Fruit fly (Drosophila melanogaster) whole organism, prepupa: ENCODE data around the gene Esyt2.

Experiments
- Blimp-1 ChIP-seq: fragments of 200-800 bp; sonication (Bioruptor generic); optimal IDR thresholded peaks from 3 replicates; lab custom pipeline; 2017; ENCODE audit warnings: missing biosample characterization, missing genetic modification characterization, mild to moderate bottlenecking, moderate library complexity, missing genetic modification reagents
- CG10669 ChIP-seq: fragments of 200-800 bp; sonication (Bioruptor generic); optimal IDR thresholded peaks from 3 replicates; lab custom pipeline; 2018; ENCODE audit warnings: missing biosample characterization, mild to moderate bottlenecking, missing genetic modification characterization, moderate library complexity
- CG11294 ChIP-seq: fragments of 200-800 bp; sonication (Bioruptor generic); IDR thresholded peaks from 2 replicates; pipeline ENCODE4 v1.3.6; 2022; ENCODE audit warnings: missing biosample characterization, missing genetic modification characterization
- CG11902 ChIP-seq: fragments of 200-800 bp; sonication (Bioruptor generic); optimal IDR thresholded peaks from 3 replicates; lab custom pipeline; 2016; ENCODE audit warnings: missing biosample characterization, missing genetic modification characterization
- CG15336 ChIP-seq: fragments of 200-800 bp; sonication (Bioruptor generic); IDR thresholded peaks from 2 replicates; pipeline ENCODE4 v1.3.6; 2022; ENCODE audit warnings: missing biosample characterization, missing genetic modification characterization
- CG16779 ChIP-seq: fragments of 200-800 bp; sonication (Bioruptor generic); optimal IDR thresholded peaks from 3 replicates; lab custom pipeline; 2017; ENCODE audit warnings: missing biosample characterization, mild to moderate bottlenecking, missing genetic modification characterization
- CG3032 ChIP-seq: fragments of 200-800 bp; optimal IDR thresholded peaks from 2 replicates; lab custom pipeline; 2019; ENCODE audit warnings: missing biosample characterization, mild to moderate bottlenecking, missing genetic modification characterization, moderate library complexity
- CG31627 ChIP-seq: fragments of 200-800 bp; sonication (Bioruptor generic); optimal IDR thresholded peaks from 3 replicates; lab custom pipeline; 2016; ENCODE audit warnings: missing biosample characterization, missing genetic modification characterization
- CG32006 ChIP-seq: fragments of 200-800 bp; sonication (Bioruptor generic); optimal IDR thresholded peaks from 3 replicates; lab custom pipeline; 2017; ENCODE audit warnings: missing biosample characterization, mild to moderate bottlenecking, missing genetic modification characterization
- CG34406 ChIP-seq: fragments of 200-800 bp; sonication (Bioruptor generic); optimal IDR thresholded peaks from 3 replicates; lab custom pipeline; 2016; ENCODE audit warnings: missing biosample characterization, missing genetic modification characterization
- CG3919 ChIP-seq: fragments of 200-800 bp; sonication (Bioruptor generic); optimal IDR thresholded peaks from 3 replicates; lab custom pipeline; 2016; ENCODE audit warnings: missing biosample characterization, missing genetic modification characterization
- CG4318 ChIP-seq: fragments of 200-800 bp; sonication (Bioruptor generic); optimal IDR thresholded peaks from 3 replicates; lab custom pipeline; 2017; ENCODE audit warnings: missing biosample characterization, mild to moderate bottlenecking, missing genetic modification characterization
- CG6163 ChIP-seq: fragments of 200-800 bp; sonication (Bioruptor generic); IDR thresholded peaks from 3 replicates; pipeline ENCODE4 v1.3.6; 2022; ENCODE audit warnings: missing biosample characterization, missing genetic modification characterization
- CG6276 ChIP-seq: fragments of 200-800 bp; sonication (Bioruptor generic); optimal IDR thresholded peaks from 2 replicates; lab custom pipeline; 2017; ENCODE audit warnings: missing biosample characterization, mild to moderate bottlenecking, missing genetic modification characterization
- CG6792 ChIP-seq: fragments of 200-800 bp; sonication (Bioruptor generic); optimal IDR thresholded peaks from 3 replicates; lab custom pipeline; 2016; ENCODE audit warnings: missing biosample characterization, missing genetic modification characterization
- CG7368 ChIP-seq: fragments of 200-800 bp; sonication (Bioruptor generic); optimal IDR thresholded peaks from 3 replicates; lab custom pipeline; 2016; ENCODE audit warnings: missing biosample characterization, missing genetic modification characterization
- CG8119 ChIP-seq: fragments of 200-800 bp; sonication (Bioruptor generic); IDR thresholded peaks from 3 replicates; pipeline ENCODE4 v1.3.6; 2022; ENCODE audit warnings: missing biosample characterization, missing genetic modification characterization
- CG9139 ChIP-seq: fragments of 200-800 bp; sonication (Bioruptor generic); optimal IDR thresholded peaks from 3 replicates; lab custom pipeline; 2017; ENCODE audit warnings: missing biosample characterization, mild to moderate bottlenecking, missing genetic modification characterization
- Eip75B ChIP-seq: fragments of 200-800 bp; sonication (Bioruptor generic); optimal IDR thresholded peaks from 3 replicates; lab custom pipeline; 2016; ENCODE audit warnings: missing biosample characterization, missing genetic modification characterization
- Eip78C ChIP-seq: fragments of 200-800 bp; sonication (Bioruptor generic); peaks from one replicate; lab custom pipeline; 2016; ENCODE audit warnings: missing biosample characterization, missing genetic modification characterization
- Eip93F ChIP-seq: fragments of 200-800 bp; sonication (Bioruptor generic); optimal IDR thresholded peaks from 2 replicates; lab custom pipeline; 2016; ENCODE audit warnings: missing biosample characterization, mild to moderate bottlenecking, missing genetic modification characterization
- Ets21C ChIP-seq: fragments of 200-800 bp; sonication (Bioruptor generic); optimal IDR thresholded peaks from 3 replicates; lab custom pipeline; 2016; ENCODE audit warnings: missing biosample characterization, missing genetic modification characterization
- Gug ChIP-seq: fragments of 200-800 bp; sonication (Bioruptor generic); IDR thresholded peaks from 2 replicates; pipeline ENCODE4 v1.3.6; 2022; ENCODE audit warnings: missing biosample characterization, missing genetic modification characterization
- Hr38 ChIP-seq: sonication (Bioruptor generic); optimal IDR thresholded peaks from 2 replicates; lab custom pipeline; 2016; ENCODE audit warnings: missing biosample characterization, missing genetic modification characterization
- Hr39 ChIP-seq: fragments of 200-800 bp; sonication (Bioruptor generic); optimal IDR thresholded peaks from 2 replicates; lab custom pipeline; 2016; ENCODE audit warnings: missing biosample characterization, missing genetic modification characterization
- Hr4 ChIP-seq: fragments of 200-800 bp; sonication (Bioruptor generic); optimal IDR thresholded peaks from 3 replicates; lab custom pipeline; 2016; ENCODE audit warnings: missing biosample characterization, missing genetic modification characterization
- Met ChIP-seq: fragments of 200-800 bp; sonication (Bioruptor generic); optimal IDR thresholded peaks from 3 replicates; lab custom pipeline; 2016; ENCODE audit warnings: missing biosample characterization, missing genetic modification characterization
- OdsH ChIP-seq: fragments of 200-800 bp; sonication (Bioruptor generic); optimal IDR thresholded peaks from 3 replicates; lab custom pipeline; 2016; ENCODE audit warnings: missing biosample characterization, missing genetic modification characterization
- Smox ChIP-seq: fragments of 200-800 bp; sonication (Bioruptor generic); optimal IDR thresholded peaks from 3 replicates; lab custom pipeline; 2016; ENCODE audit warnings: missing biosample characterization, missing genetic modification characterization
- Sox102F ChIP-seq: fragments of 200-800 bp; sonication (Bioruptor generic); optimal IDR thresholded peaks from 2 replicates; lab custom pipeline; 2016; ENCODE audit warnings: missing biosample characterization, mild to moderate bottlenecking, missing genetic modification characterization
- Sox15 ChIP-seq: fragments of 200-800 bp; sonication (Bioruptor generic); optimal IDR thresholded peaks from 3 replicates; lab custom pipeline; 2016; ENCODE audit warnings: missing biosample characterization, missing genetic modification characterization
- achi ChIP-seq: fragments of 200-800 bp; sonication (Bioruptor generic); optimal IDR thresholded peaks from 3 replicates; lab custom pipeline; 2016; ENCODE audit warnings: missing biosample characterization, missing genetic modification characterization
- acj6 ChIP-seq: fragments of 200-800 bp; sonication (Bioruptor generic); optimal IDR thresholded peaks from 3 replicates; lab custom pipeline; 2016; ENCODE audit warnings: missing biosample characterization, missing genetic modification characterization
- cyc ChIP-seq: fragments of 200-800 bp; sonication (Bioruptor generic); optimal IDR thresholded peaks from 3 replicates; lab custom pipeline; 2016; ENCODE audit warnings: missing biosample characterization, missing genetic modification characterization
- dac ChIP-seq: fragments of 200-800 bp; sonication (Bioruptor generic); optimal IDR thresholded peaks from 2 replicates; lab custom pipeline; 2017; ENCODE audit warnings: missing biosample characterization, mild to moderate bottlenecking, missing genetic modification characterization
- dsx ChIP-seq: fragments of 200-800 bp; optimal IDR thresholded peaks from 3 replicates; lab custom pipeline; 2019; ENCODE audit warnings: missing biosample characterization, mild to moderate bottlenecking, missing genetic modification characterization, moderate library complexity; ENCODE audit not compliant: poor library complexity, severe bottlenecking
- eg ChIP-seq: fragments of 200-800 bp; sonication (Bioruptor generic); IDR thresholded peaks from 3 replicates; pipeline ENCODE4 v1.3.6; 2022; ENCODE audit warnings: missing biosample characterization, missing genetic modification characterization
- esn ChIP-seq: fragments of 200-800 bp; sonication (Bioruptor generic); optimal IDR thresholded peaks from 2 replicates; lab custom pipeline; 2016; ENCODE audit warnings: missing biosample characterization, mild to moderate bottlenecking, missing genetic modification characterization, moderate library complexity
- fd85E ChIP-seq: fragments of 200-800 bp; sonication (Bioruptor generic); optimal IDR thresholded peaks from 3 replicates; lab custom pipeline; 2016; ENCODE audit warnings: missing biosample characterization, missing genetic modification characterization
- lz ChIP-seq: fragments of 200-800 bp; sonication (Bioruptor generic); optimal IDR thresholded peaks from 3 replicates; lab custom pipeline; 2016; ENCODE audit warnings: missing biosample characterization, missing genetic modification characterization
- net ChIP-seq: fragments of 200-800 bp; sonication (Bioruptor generic); optimal IDR thresholded peaks from 3 replicates; lab custom pipeline; 2016; ENCODE audit warnings: missing biosample characterization, missing genetic modification characterization
- salr ChIP-seq, 2 experiments: fragments of 200-800 bp; sonication (Bioruptor generic); optimal IDR thresholded peaks; 3 replicates each; lab custom pipeline; 2016 to 2018; ENCODE audit warnings: missing biosample characterization in 2 of 2, missing genetic modification characterization in 2 of 2, mild to moderate bottlenecking in 1 of 2
- spab ChIP-seq: fragments of 200-800 bp; sonication (Bioruptor generic); optimal IDR thresholded peaks from 2 replicates; lab custom pipeline; 2017; ENCODE audit warnings: missing biosample characterization, mild to moderate bottlenecking, missing genetic modification characterization, missing genetic modification reagents
- ss ChIP-seq, 2 experiments: fragments of 200-800 bp; sonication (Bioruptor generic); optimal IDR thresholded peaks; 2 replicates in 1 of 2; 3 replicates in 1 of 2; lab custom pipeline; 2017 to 2018; ENCODE audit warnings: mild to moderate bottlenecking in 2 of 2, missing biosample characterization in 2 of 2, missing genetic modification characterization in 2 of 2, moderate library complexity in 1 of 2
- svp ChIP-seq: fragments of 200-800 bp; sonication (Bioruptor generic); peaks from one replicate; lab custom pipeline; 2016; ENCODE audit warnings: missing biosample characterization, missing genetic modification characterization
- topi ChIP-seq: fragments of 200-800 bp; sonication (Bioruptor generic); optimal IDR thresholded peaks from 3 replicates; lab custom pipeline; 2016; ENCODE audit warnings: missing biosample characterization, missing genetic modification characterization
- vri ChIP-seq: fragments of 200-800 bp; sonication (Bioruptor generic); optimal IDR thresholded peaks from 3 replicates; lab custom pipeline; 2016; ENCODE audit warnings: missing biosample characterization, mild to moderate bottlenecking, missing genetic modification characterization

The Esyt2 gene

DNA sequence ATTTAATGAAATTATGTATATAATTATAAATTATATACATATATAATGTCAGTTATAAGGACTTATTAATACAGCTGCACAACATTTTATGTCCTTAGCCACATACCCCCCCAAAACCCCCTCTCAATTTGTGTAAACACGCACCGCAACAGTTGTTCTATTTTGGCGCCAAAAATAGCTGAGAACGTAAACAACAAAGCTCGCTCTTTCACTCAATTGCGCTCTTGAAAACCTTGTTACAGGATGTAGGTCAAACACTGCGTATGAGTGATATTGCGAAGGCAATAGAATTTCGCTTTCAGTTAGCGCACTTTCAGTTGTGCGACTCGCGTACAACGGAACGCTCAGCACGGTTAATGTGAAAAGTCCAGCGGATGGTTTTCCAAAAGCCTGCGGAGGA is at the start of gene Esyt2:
Gene Esyt2 (plus strand): TSS at position 332 of the 400 bp plus-strand sequence.
- TF ChIP-seq CG34406 (GFP tag; lab: Kevin White, UChicago) (no peak), cyc (GFP tag; lab: Kevin White, UChicago) (no peak), Hr4 (GFP tag; lab: Kevin White, UChicago) (no peak), Ets21C (GFP tag; lab: Kevin White, UChicago) (no peak), dsx (GFP tag; lab: Kevin White, UChicago) (no peak), Sox15 (GFP tag; lab: Kevin White, UChicago) (no peak), topi (GFP tag; lab: Kevin White, UChicago) (no peak), Hr38 (GFP tag; lab: Kevin White, UChicago) (no peak), CG11294 (GFP tag; lab: Robert Waterston, UW) (peak; percentile 43; the same call in 1 of the 2 replicates), CG11902 (GFP tag; lab: Kevin White, UChicago) (no peak), CG6276 (GFP tag; lab: Kevin White, UChicago) (peak; percentile 41), eg (GFP tag; lab: Robert Waterston, UW) (peak; percentile 75), Eip75B (GFP tag; lab: Kevin White, UChicago) (no peak), CG7368 (GFP tag; lab: Kevin White, UChicago) (no peak), dac (GFP tag; lab: Kevin White, UChicago) (no peak), CG15336 (GFP tag; lab: Robert Waterston, UW) (peak; percentile 65), Gug (GFP tag; lab: Robert Waterston, UW) (0 out of 2 replicates have a peak, but pooled peaks have one; percentile 49), Smox (GFP tag; lab: Kevin White, UChicago) (no peak), OdsH (GFP tag; lab: Kevin White, UChicago) (peak; percentile 22), CG32006 (peak; percentile 14), CG10669 (GFP tag; lab: Kevin White, UChicago) (no peak), Sox102F (no peak), CG6163 (GFP tag; lab: Robert Waterston, UW) (0 out of 3 replicates have a peak, but pooled peaks have one; percentile 34)
- TF ChIP-seq, all 60 proteins: peak for 8

DNA sequence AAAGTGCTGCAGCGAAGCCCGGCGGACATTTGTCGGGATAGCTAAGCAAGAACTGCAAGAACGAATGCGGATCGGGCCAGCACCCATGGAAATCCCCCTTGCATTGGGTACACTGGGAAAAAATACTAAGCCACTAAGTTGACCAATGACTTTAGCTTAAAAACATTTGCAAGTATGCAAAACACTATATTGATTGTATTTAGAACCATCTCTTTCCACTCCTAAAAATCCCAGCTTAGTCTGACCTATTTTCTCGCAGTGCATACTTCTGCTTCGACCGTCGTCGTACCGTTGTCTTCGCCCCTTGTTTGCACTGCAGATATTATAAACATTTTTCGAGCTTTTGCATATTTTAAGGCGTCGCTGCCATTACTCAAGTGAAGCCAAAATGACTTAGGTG is 48.4 kb upstream of the Esyt2 start:
- TF ChIP-seq CG6792 (GFP tag; lab: Kevin White, UChicago) (peak; percentile 48), salr (GFP tag; optimal IDR thresholded peaks at IDR 0.05; lab: Kevin White, UChicago) (peak; percentile 20 to 35), topi (GFP tag; lab: Kevin White, UChicago) (peak; percentile 51), vri (GFP tag; lab: Kevin White, UChicago) (no peak), dsx (GFP tag; lab: Kevin White, UChicago) (peak; percentile 24), spab (GFP tag; lab: Kevin White, UChicago) (peak; percentile 50), OdsH (GFP tag; lab: Kevin White, UChicago) (peak; percentile 49), acj6 (peak; percentile 55), ss (GFP tag; optimal IDR thresholded peaks at IDR 0.05; lab: Kevin White, UChicago) (peak in 1 of 2 experiments; percentile 55), CG7368 (GFP tag; lab: Kevin White, UChicago) (peak; percentile 30), CG3032 (tag; lab: Kevin White, UChicago) (no peak), achi (GFP tag; lab: Kevin White, UChicago) (peak; percentile 51), CG8119 (GFP tag; lab: Robert Waterston, UW) (peak; percentile 44; the same call in 1 of the 3 replicates), Hr39 (GFP tag; lab: Kevin White, UChicago) (peak; percentile 43), Sox15 (GFP tag; lab: Kevin White, UChicago) (no peak), Met (GFP tag; lab: Kevin White, UChicago) (peak; percentile 53), Hr38 (GFP tag; lab: Kevin White, UChicago) (no peak), Ets21C (GFP tag; lab: Kevin White, UChicago) (peak; percentile 22), svp (GFP tag; lab: Kevin White, UChicago) (peak; percentile 71), esn (GFP tag; lab: Kevin White, UChicago) (no peak), net (peak; percentile 23), Eip78C (GFP tag; lab: Kevin White, UChicago) (peak; percentile 79), Gug (GFP tag; lab: Robert Waterston, UW) (no peak), CG16779 (peak; percentile 19), CG34406 (GFP tag; lab: Kevin White, UChicago) (peak; percentile 34), CG4318 (GFP tag; lab: Kevin White, UChicago) (no peak), fd85E (no peak), CG31627 (GFP tag; lab: Kevin White, UChicago) (peak; percentile 52), Blimp-1 (GFP tag; lab: Kevin White, UChicago) (no peak), CG6163 (GFP tag; lab: Robert Waterston, UW) (no peak), CG15336 (GFP tag; lab: Robert Waterston, UW) (peak; percentile 38; the same call in 1 of the 2 replicates), lz (peak; percentile 40), CG32006 (peak; percentile 44), dac (GFP tag; lab: Kevin White, UChicago) (no peak), Eip75B (GFP tag; lab: Kevin White, UChicago) (peak; percentile 44), CG11902 (GFP tag; lab: Kevin White, UChicago) (no peak), Eip93F (GFP tag; lab: Kevin White, UChicago) (no peak), CG3919 (GFP tag; lab: Kevin White, UChicago) (peak; percentile 61), CG9139 (GFP tag; lab: Kevin White, UChicago) (no peak), CG11294 (GFP tag; lab: Robert Waterston, UW) (no peak)
